Worm (Caenorhabditis elegans): ENCODE measurements around the gene F01D5.7.
A peak's percentile ranks its signal among the peaks of the same experiment; 100 is the strongest.
"Not testable (repeated sequence)": the region's sequence is repeated elsewhere in the genome, so short reads cannot be mapped to it uniquely, and the experiment has no call there.

F01D5.7 gene

DNA sequence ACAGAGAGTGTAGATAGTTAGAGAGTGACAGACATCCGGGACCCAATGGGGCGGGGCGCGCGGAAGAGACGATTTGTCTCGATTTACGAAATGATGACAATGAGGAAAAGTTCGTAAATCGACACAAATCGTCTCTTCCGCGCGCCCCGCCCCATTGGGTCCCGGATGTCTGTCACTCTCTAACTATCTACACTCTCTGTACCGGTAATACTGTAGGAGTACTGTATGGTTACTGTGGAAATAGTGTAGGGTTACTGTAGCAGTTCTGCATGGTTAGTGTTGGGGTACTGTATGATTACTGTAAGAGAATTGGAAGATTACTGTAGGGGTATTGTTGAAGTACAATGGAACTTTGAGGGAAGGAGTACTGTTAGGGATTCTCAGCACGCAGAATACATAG lies 12.8 kb downstream of the F01D5.7 start, which contains the start of gene F01D5.10:
Gene F01D5.10 (minus strand): TSS at position 101 of the 400 bp plus-strand sequence.
- not testable (repeated sequence) for TF ChIP-seq pax-3 (tag; optimal IDR thresholded peaks at IDR 0.05); hpl-2 (GFP tag; optimal IDR thresholded peaks at IDR 0.05); nhr-84 (tag; optimal IDR thresholded peaks at IDR 0.05)

DNA sequence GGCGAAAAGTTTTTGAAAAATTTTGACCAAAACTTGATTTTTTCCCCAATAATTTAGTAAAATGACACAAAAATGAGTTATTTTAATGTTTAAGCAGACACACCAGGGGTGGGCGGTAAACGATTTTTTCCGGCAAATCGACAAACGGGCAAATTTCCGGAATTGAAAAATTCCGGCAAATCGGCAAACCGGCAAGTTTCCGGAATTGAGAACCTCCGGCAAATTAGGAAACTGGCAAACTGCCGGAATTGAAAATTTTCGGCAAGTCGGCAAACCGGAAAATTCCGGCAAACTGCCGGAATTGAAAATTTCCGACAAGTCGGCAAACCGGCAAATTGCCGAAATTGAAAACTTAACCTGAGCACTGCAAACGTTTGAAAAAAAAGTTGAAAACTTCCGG lies 24.2 kb downstream of the F01D5.7 start:
- TF ChIP-seq nhr-71 (tag; optimal IDR thresholded peaks at IDR 0.05) (peak; percentile 3), unc-98 (GFP tag; IDR thresholded peaks at IDR 0.05) (no peak)

DNA sequence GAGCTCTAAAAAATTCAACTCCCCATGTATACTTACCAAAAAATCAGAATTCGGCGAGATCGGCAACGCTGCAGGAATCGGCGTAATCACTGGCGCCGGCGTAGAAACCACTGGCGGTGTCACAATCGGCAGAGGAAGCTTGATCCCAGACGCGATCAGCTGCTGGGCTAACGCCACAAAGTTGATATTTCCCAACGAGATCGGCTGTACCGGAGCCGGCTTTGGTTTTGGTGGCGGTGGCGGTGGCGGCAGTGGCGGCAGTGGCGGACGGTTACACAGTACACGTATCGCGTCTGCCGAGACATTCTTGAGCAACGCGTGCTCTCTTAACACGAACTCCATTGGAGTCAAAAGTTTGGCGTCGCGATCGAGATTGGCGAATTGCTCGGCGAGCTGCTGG lies 26.1 kb downstream of the F01D5.7 start:
- TF ChIP-seq blmp-1 (tag; optimal IDR thresholded peaks at IDR 0.05), result no peak
- TF ChIP-seq irx-1 (tag; optimal IDR thresholded peaks at IDR 0.05), result no peak
- no peak for TF ChIP-seq pag-3 (tag; optimal IDR thresholded peaks at IDR 0.05; ENCODE audit: borderline replicate concordance, insufficient read depth)
- TF ChIP-seq mep-1 (tag; optimal IDR thresholded peaks at IDR 0.05), result no peak
- no peak for TF ChIP-seq pqm-1 (tag; optimal IDR thresholded peaks at IDR 0.05)
- no peak for TF ChIP-seq efl-1 (optimal IDR thresholded peaks at IDR 0.05)
- TF ChIP-seq efl-1 (GFP tag; optimal IDR thresholded peaks at IDR 0.05 in 1 of 2), result no peak

DNA sequence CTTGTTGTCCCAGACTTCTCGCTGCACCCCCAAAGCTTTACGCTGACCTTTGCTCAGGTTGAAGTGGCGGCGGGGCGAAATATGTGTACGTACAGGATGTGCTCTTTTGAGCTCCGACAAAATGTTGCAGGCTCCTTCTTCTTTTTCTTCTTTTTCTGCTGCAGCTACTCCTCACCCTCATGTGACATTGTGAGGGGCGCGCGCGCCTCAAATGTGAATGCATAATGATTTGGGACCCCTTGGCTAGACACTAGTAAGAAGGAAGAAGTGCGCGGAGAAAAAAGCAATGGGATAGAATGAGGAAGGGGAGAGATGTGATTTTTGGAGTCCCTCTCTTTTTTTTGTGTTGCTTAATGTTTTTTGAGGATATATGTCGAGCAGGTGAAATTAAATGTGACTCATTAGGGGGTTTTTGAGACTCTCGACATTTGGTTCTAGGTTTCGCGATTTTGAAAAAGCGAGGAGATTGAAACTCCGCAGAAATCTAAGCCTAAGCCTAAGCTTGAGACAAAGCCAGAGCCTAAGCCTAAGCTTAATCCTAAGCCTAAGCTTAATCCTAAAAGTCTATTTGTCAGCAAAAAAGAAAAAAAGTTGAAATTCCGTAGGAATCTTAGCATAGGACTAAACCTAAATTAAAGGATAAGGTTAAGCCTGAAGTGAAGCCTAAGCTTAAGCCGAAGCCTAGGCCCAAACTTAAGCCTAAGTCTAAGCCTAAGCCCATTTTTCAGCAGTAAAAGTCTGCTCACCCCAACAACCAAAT lies 28.4 kb downstream of the F01D5.7 start:
- TF ChIP-seq ceh-82 (tag; optimal IDR thresholded peaks at IDR 0.05), result peak in 1 of 3 experiments; percentile 51
- TF ChIP-seq rnt-1 (tag; optimal IDR thresholded peaks at IDR 0.05), result peak; percentile 7
- no peak for TF ChIP-seq elt-2 (tag; optimal IDR thresholded peaks at IDR 0.05)
- no peak for TF ChIP-seq hlh-17 (GFP tag; optimal IDR thresholded peaks at IDR 0.05; ENCODE audit: borderline replicate concordance)
- TF ChIP-seq nhr-84 (tag; optimal IDR thresholded peaks at IDR 0.05), result no peak
- TF ChIP-seq swsn-7 (tag; optimal IDR thresholded peaks at IDR 0.05), result peak; percentile 40
- TF ChIP-seq tbx-2 (tag; optimal IDR thresholded peaks at IDR 0.05), result peak; percentile 70
- TF ChIP-seq lsy-2 (tag; optimal IDR thresholded peaks at IDR 0.05), result peak; percentile 2 to 44
- TF ChIP-seq unc-98 (GFP tag; IDR thresholded peaks at IDR 0.05), result no peak
- TF ChIP-seq nhr-77 (tag; optimal IDR thresholded peaks at IDR 0.05), result peak; percentile 62
- no peak for TF ChIP-seq ceh-63 (GFP tag; optimal IDR thresholded peaks at IDR 0.05)
- peak; percentile 64 for TF ChIP-seq egl-13 (tag; optimal IDR thresholded peaks at IDR 0.05)
- peak; percentile 34 for TF ChIP-seq snu-23 (GFP tag; optimal IDR thresholded peaks at IDR 0.05)
- TF ChIP-seq nhr-47 (tag; optimal IDR thresholded peaks at IDR 0.05), result peak; percentile 62
- no peak for TF ChIP-seq jun-1 (tag; optimal IDR thresholded peaks at IDR 0.05)
- no peak for TF ChIP-seq ceh-90 (tag; optimal IDR thresholded peaks at IDR 0.05)
- no peak for TF ChIP-seq fkh-4 (tag; optimal IDR thresholded peaks at IDR 0.05; ENCODE audit: borderline replicate concordance)
- TF ChIP-seq efl-1 (optimal IDR thresholded peaks at IDR 0.05), result no peak
- peak in 1 of 2 experiments; percentile 6 for TF ChIP-seq efl-1 (GFP tag; optimal IDR thresholded peaks at IDR 0.05 in 1 of 2)
- no peak for TF ChIP-seq ama-1 (optimal IDR thresholded peaks at IDR 0.05)
- TF ChIP-seq irx-1 (tag; optimal IDR thresholded peaks at IDR 0.05), result peak; percentile 27
- peak; percentile 67 for TF ChIP-seq nhr-71 (tag; optimal IDR thresholded peaks at IDR 0.05)
- peak; percentile 32 for TF ChIP-seq nhr-20 (tag; optimal IDR thresholded peaks at IDR 0.05)
- TF ChIP-seq mep-1 (tag; optimal IDR thresholded peaks at IDR 0.05), result peak; percentile 23
- peak; percentile 83 for TF ChIP-seq unc-86 (tag; optimal IDR thresholded peaks at IDR 0.05)
- peak; percentile 20 for TF ChIP-seq zip-4 (GFP tag; optimal IDR thresholded peaks at IDR 0.05)
- no peak for TF ChIP-seq sox-4 (tag; optimal IDR thresholded peaks at IDR 0.05)
- TF ChIP-seq dpl-1 (GFP tag; optimal IDR thresholded peaks at IDR 0.05), result peak in 1 of 3 experiments; percentile 16
- peak in 1 of 2 experiments; percentile 9 for TF ChIP-seq lin-35 (GFP tag; optimal IDR thresholded peaks at IDR 0.05)
- TF ChIP-seq pag-3 (tag; optimal IDR thresholded peaks at IDR 0.05; ENCODE audit: borderline replicate concordance, insufficient read depth), result no peak
- TF ChIP-seq lin-14 (GFP tag; optimal IDR thresholded peaks at IDR 0.05), result peak; percentile 92
- TF ChIP-seq nhr-90 (tag; optimal IDR thresholded peaks at IDR 0.05; ENCODE audit: poor library complexity), result no peak
- 0 out of 2 replicates have a peak, but pooled peaks have one; percentile 8 for TF ChIP-seq nhr-19 (GFP tag; conservative IDR thresholded peaks at IDR 0.05)
- TF ChIP-seq dsc-1 (tag; optimal IDR thresholded peaks at IDR 0.05), result no peak
- TF ChIP-seq fkh-10 (GFP tag; optimal IDR thresholded peaks at IDR 0.05), result peak; percentile 87

All from whole organism, L1 larva.